Fruit fly (Drosophila melanogaster) whole organism, adult: ENCODE data around the gene Vajk1.

Experiments used
- CG12768 ChIP-seq: fragments of 200-800 bp; sonication (Bioruptor generic); optimal IDR thresholded peaks from 2 replicates; lab custom pipeline; 2017; ENCODE audit warnings: missing biosample characterization, missing genetic modification characterization, mild to moderate bottlenecking, moderate library complexity, missing genetic modification reagents
- CG14711 ChIP-seq: fragments of 200-800 bp; sonication (Bioruptor generic); optimal IDR thresholded peaks from 2 replicates; lab custom pipeline; 2018; ENCODE audit warnings: missing biosample characterization, mild to moderate bottlenecking, missing genetic modification characterization, moderate library complexity
- CG1620 ChIP-seq: fragments of 200-800 bp; sonication (Bioruptor generic); optimal IDR thresholded peaks from 2 replicates; lab custom pipeline; 2016; ENCODE audit warnings: missing biosample characterization, missing genetic modification characterization
- CG33017 ChIP-seq: fragments of 200-800 bp; sonication (Bioruptor generic); optimal IDR thresholded peaks from 2 replicates; lab custom pipeline; 2018; ENCODE audit warnings: missing biosample characterization, mild to moderate bottlenecking, missing genetic modification characterization, moderate library complexity
- CG5204 ChIP-seq: fragments of 200-800 bp; sonication (Bioruptor generic); optimal IDR thresholded peaks from 2 replicates; lab custom pipeline; 2016; ENCODE audit warnings: missing biosample characterization, missing genetic modification characterization
- Crg-1 ChIP-seq: fragments of 200-800 bp; sonication (Bioruptor generic); optimal IDR thresholded peaks from 2 replicates; lab custom pipeline; 2016; ENCODE audit warnings: missing biosample characterization, missing genetic modification characterization
- kay ChIP-seq: fragments of 200-800 bp; sonication (Bioruptor generic); peaks from one replicate; lab custom pipeline; 2016; ENCODE audit warnings: missing biosample characterization, missing genetic modification characterization, borderline replicate concordance
- pad ChIP-seq: fragments of 200-800 bp; sonication (Bioruptor generic); optimal IDR thresholded peaks from 3 replicates; lab custom pipeline; 2017; ENCODE audit warnings: missing biosample characterization, missing genetic modification characterization, mild to moderate bottlenecking, moderate library complexity, missing genetic modification reagents

DNA sequence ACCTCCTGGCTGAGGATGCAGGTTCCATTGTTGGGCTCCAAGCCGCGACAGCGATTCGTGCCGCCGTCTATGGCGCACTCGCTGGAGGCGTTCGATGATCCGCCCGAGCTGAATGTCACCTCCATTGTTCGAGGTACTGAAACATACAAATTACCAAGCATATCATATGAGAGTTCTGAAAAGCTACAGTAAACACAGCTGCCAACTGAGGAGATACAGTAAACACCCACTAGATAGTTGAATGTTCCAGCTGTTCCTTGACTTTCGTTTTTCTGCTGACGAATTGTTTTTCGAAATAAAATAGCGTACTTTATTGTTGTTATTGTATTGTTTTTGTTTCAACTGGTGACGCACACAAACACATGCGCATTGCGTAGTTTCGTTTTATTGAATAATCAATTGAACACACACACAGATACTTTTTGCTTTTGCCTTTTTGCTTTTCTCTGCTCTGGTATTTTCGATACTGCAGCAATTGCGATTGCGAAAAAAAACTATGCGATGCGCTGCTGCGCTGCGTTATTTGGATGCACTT, 19.5 kb downstream of the Vajk1 start:
- TF ChIP-seq CG5204 (no peak), pad (GFP tag; lab: Kevin White, UChicago) (no peak), kay (peak; percentile 97), CG1620 (no peak), CG14711 (tag; lab: Kevin White, UChicago) (no peak), CG12768 (GFP tag; lab: Kevin White, UChicago) (no peak), Crg-1 (GFP tag; lab: Kevin White, UChicago) (no peak), CG33017 (tag; lab: Kevin White, UChicago) (no peak)
